Worm (Caenorhabditis elegans): ENCODE measurements around the gene ZK1073.2.

ZK1073.2 gene

DNA sequence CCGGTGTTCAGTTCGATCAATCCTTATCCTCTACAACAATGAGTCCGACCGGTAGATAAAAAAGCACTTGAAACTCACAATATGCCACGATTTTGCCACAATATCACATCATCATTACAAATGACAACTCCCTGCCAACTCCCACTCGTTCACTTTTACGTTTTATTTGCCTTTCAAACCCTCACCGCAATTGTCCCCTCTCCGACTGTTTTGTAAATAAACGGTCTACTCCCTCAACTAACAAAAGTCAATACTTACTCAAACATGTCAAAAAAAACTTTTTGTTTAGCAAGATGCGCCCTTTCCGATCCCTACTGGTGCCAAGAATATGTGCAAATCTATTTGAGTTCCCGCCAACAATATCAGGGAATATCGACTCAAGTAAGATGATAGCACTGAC lies 18.4 kb upstream of the ZK1073.2 start, which contains the start of gene C30F2.2:
Gene C30F2.2 (minus strand): TSS at position 122 of the 400 bp plus-strand sequence.
- peak; percentile 76 for TF ChIP-seq pha-4 (tag; optimal IDR thresholded peaks at IDR 0.05)
- TF ChIP-seq lin-13 (tag; optimal IDR thresholded peaks at IDR 0.05), result no peak
- no peak for TF ChIP-seq snpc-4 (tag; optimal IDR thresholded peaks at IDR 0.05)
- TF ChIP-seq ces-1 (GFP tag; optimal IDR thresholded peaks at IDR 0.05), result no peak
- no peak for TF ChIP-seq zip-8 (tag; optimal IDR thresholded peaks at IDR 0.05)

DNA sequence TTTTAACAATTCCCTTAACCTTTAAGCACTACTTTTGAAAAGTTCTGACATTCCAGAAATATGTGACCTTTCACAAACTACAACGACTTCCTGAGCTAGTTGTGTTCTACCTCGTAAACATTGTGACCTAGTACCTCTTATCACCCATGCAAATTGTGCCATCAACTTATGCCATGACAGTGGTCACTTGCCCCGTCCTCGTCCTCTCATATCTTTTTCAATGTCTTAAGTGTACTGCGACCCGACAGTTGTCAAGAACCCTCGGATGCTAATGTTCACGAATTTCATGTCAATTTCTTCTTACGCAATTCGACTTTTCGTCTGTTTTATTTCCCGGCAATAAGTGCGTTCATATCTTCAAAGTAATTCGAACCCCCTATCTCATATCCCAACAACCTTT lies 15.7 kb upstream of the ZK1073.2 start:
- peak; percentile 83 for TF ChIP-seq hlh-1 (tag; optimal IDR thresholded peaks at IDR 0.05)
- no peak for TF ChIP-seq pha-4 (tag; optimal IDR thresholded peaks at IDR 0.05)

ce11 chrX:16091166-16091565 lies 12.3 kb upstream of the ZK1073.2 start:
- TF ChIP-seq sptf-1 (tag; optimal IDR thresholded peaks at IDR 0.05) (no peak), pha-4 (tag; optimal IDR thresholded peaks at IDR 0.05) (no peak), ces-1 (GFP tag; optimal IDR thresholded peaks at IDR 0.05) (no peak), ceh-39 (tag; optimal IDR thresholded peaks at IDR 0.05) (no peak), mab-5 (tag; optimal IDR thresholded peaks at IDR 0.05) (no peak), M03D4.4 (tag; optimal IDR thresholded peaks at IDR 0.05) (no peak), unc-39 (tag; optimal IDR thresholded peaks at IDR 0.05) (no peak), nhr-28 (tag; optimal IDR thresholded peaks at IDR 0.05) (no peak), drap-1 (GFP tag; optimal IDR thresholded peaks at IDR 0.05) (no peak), ham-2 (GFP tag; optimal IDR thresholded peaks at IDR 0.05) (no peak), elt-3 (tag; optimal IDR thresholded peaks at IDR 0.05) (no peak), snpc-4 (tag; optimal IDR thresholded peaks at IDR 0.05) (no peak), lin-32 (GFP tag; optimal IDR thresholded peaks at IDR 0.05) (no peak), flh-1 (GFP tag; optimal IDR thresholded peaks at IDR 0.05) (no peak), ceh-83 (GFP tag; optimal IDR thresholded peaks at IDR 0.05) (no peak), nhr-76 (tag; optimal IDR thresholded peaks at IDR 0.05) (no peak), lsy-2 (tag; optimal IDR thresholded peaks at IDR 0.05) (no peak)

ce11 chrX:16094370-16094769 lies 9.1 kb upstream of the ZK1073.2 start, which contains the start of gene C30F2.5:
Gene C30F2.5 (plus strand): TSS chrX:16094670.
- TF ChIP-seq unc-39 (tag; optimal IDR thresholded peaks at IDR 0.05) (no peak), lin-13 (tag; optimal IDR thresholded peaks at IDR 0.05) (no peak), ztf-11 (tag; optimal IDR thresholded peaks at IDR 0.05) (no peak), mls-2 (tag; optimal IDR thresholded peaks at IDR 0.05) (no peak), nhr-12 (tag; optimal IDR thresholded peaks at IDR 0.05) (no peak), unc-62 (GFP tag; optimal IDR thresholded peaks at IDR 0.05) (no peak), M03D4.4 (tag; optimal IDR thresholded peaks at IDR 0.05) (no peak), sem-2 (GFP tag; optimal IDR thresholded peaks at IDR 0.05) (no peak), nhr-2 (tag; optimal IDR thresholded peaks at IDR 0.05) (no peak), pha-4 (tag; optimal IDR thresholded peaks at IDR 0.05) (no peak), elt-3 (tag; optimal IDR thresholded peaks at IDR 0.05) (no peak), bed-3 (GFP tag; optimal IDR thresholded peaks at IDR 0.05) (no peak), ces-1 (GFP tag; optimal IDR thresholded peaks at IDR 0.05) (no peak), nhr-237 (tag; optimal IDR thresholded peaks at IDR 0.05) (no peak)

- TF ChIP-seq nhr-237 (tag; optimal IDR thresholded peaks at IDR 0.05) (no peak), sptf-1 (tag; optimal IDR thresholded peaks at IDR 0.05) (peak; percentile 1), hlh-1 (tag; optimal IDR thresholded peaks at IDR 0.05) (peak; percentile 46), unc-120 (tag; optimal IDR thresholded peaks at IDR 0.05; ENCODE audit: poor library complexity, severe bottlenecking) (peak; percentile 47), ceh-39 (tag; optimal IDR thresholded peaks at IDR 0.05) (no peak), unc-39 (tag; optimal IDR thresholded peaks at IDR 0.05) (no peak)
Observed at ce11 chrX:16098104-16098638, 5.3 kb upstream of the ZK1073.2 start.

DNA sequence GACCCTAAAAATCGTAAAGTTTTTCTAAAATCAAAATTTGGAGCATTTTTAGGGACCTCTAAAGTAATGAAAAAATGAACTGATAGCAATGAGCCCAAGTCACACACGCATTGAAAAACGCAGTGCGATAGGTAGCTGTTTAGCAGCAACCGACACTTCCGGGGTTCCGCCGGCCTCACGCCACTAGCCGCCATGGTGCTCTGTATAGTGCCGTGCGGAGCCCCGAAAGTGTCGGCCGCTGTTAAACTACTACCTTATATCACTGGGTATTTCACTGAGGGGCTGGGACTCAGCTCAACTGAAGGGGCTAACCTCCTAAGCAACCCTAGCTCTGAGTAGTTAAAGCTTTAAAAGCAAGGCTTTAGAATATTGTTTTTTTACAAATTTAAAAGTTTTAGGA lies 4.2 kb upstream of the ZK1073.2 start:
- TF ChIP-seq elt-1 (tag; optimal IDR thresholded peaks at IDR 0.05; ENCODE audit: borderline replicate concordance, insufficient read depth) (no peak), sptf-1 (tag; optimal IDR thresholded peaks at IDR 0.05) (no peak), ceh-39 (tag; optimal IDR thresholded peaks at IDR 0.05) (no peak), tbx-8 (GFP tag; optimal IDR thresholded peaks at IDR 0.05) (no peak), ham-2 (GFP tag; optimal IDR thresholded peaks at IDR 0.05) (no peak), unc-120 (tag; optimal IDR thresholded peaks at IDR 0.05; ENCODE audit: poor library complexity, severe bottlenecking) (no peak), nhr-12 (tag; optimal IDR thresholded peaks at IDR 0.05) (no peak), ceh-43 (GFP tag; optimal IDR thresholded peaks at IDR 0.05) (no peak), nhr-28 (tag; optimal IDR thresholded peaks at IDR 0.05) (no peak), ces-1 (GFP tag; optimal IDR thresholded peaks at IDR 0.05) (no peak)

Data from whole organism, mixed stage, embryonic.